Worm (Caenorhabditis elegans): ENCODE data around the gene F52C9.3.

ce11 chrIII:5305725-5306124 is 16.0 kb upstream of the F52C9.3 start:
- TF ChIP-seq snpc-4 (tag; optimal IDR thresholded peaks at IDR 0.05) (no peak), ztf-4 (tag; optimal IDR thresholded peaks at IDR 0.05) (peak; percentile 6), ama-1 (optimal IDR thresholded peaks at IDR 0.05) (no peak), nhr-12 (tag; optimal IDR thresholded peaks at IDR 0.05) (no peak), unc-62 (GFP tag; optimal IDR thresholded peaks at IDR 0.05) (no peak)

Data from whole organism, L2 larva.